Worm (Caenorhabditis elegans) whole organism, L2 larva: ENCODE measurements around the gene str-60.

Experiments used
- Y55F3AM.14 ChIP-seq: fragments of 200-800 bp; sonication (Bioruptor generic); optimal IDR thresholded peaks from 2 replicates; lab custom pipeline; 2018; ENCODE audit warnings: mild to moderate bottlenecking, missing genetic modification characterization, missing compliant biosample characterization
- ama-1 ChIP-seq: fragments of 150-350 bp; optimal IDR thresholded peaks from 2 replicates; lab custom pipeline; 2018; ENCODE audit warnings: inconsistent platforms
- ceh-82 ChIP-seq: fragments of 150-350 bp; optimal IDR thresholded peaks from 2 replicates; lab custom pipeline; 2014; ENCODE audit warnings: missing biosample characterization, missing genetic modification characterization
- fos-1 ChIP-seq: fragments of 150-350 bp; optimal IDR thresholded peaks from 2 replicates; lab custom pipeline; 2014; ENCODE audit warnings: missing biosample characterization, missing genetic modification characterization
- gmeb-1 ChIP-seq: fragments of 150-350 bp; optimal IDR thresholded peaks from 2 replicates; lab custom pipeline; 2014; ENCODE audit warnings: missing biosample characterization, missing genetic modification characterization
- nhr-11 ChIP-seq: fragments of 150-350 bp; optimal IDR thresholded peaks from 2 replicates; lab custom pipeline; 2014; ENCODE audit warnings: missing biosample characterization, missing genetic modification characterization
- nhr-25 ChIP-seq: fragments of 150-350 bp; sonication (generic microtip); optimal IDR thresholded peaks from 3 replicates; lab custom pipeline; 2014; ENCODE audit warnings: missing biosample characterization, missing genetic modification characterization
- skn-1 ChIP-seq: sonication (generic microtip); optimal IDR thresholded peaks from 2 replicates; lab custom pipeline; 2017; ENCODE audit warnings: missing biosample characterization, missing genetic modification characterization

DNA sequence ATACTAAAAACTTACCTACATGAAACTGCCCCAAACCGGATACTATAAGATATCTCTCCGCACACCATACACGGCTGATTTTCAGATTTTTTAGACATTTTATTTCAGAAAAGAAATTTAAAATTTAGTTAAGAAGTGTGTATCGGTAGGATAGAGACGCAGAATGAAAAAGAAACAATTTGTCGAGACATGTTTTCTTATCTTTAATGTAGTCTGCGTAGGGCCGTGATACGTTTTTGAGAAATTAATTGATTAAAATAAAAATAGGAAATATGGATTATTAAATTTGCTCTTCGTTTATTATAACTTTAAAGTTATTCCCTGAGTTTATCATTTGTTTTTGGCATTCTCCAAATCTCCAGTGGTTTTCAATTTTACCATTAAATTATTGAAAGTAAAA lies 26.5 kb downstream of the str-60 start, which contains the start of gene nhr-108:
- no peak for TF ChIP-seq ceh-82
- TF ChIP-seq gmeb-1 (tag; lab: Kevin White, UChicago) = no peak
- no peak for TF ChIP-seq Y55F3AM.14 (GFP tag; lab: Kevin White, UChicago)
- no peak for TF ChIP-seq fos-1
- no peak for TF ChIP-seq ama-1 (lab: Kevin White, UChicago)
- no peak for TF ChIP-seq skn-1 (tag; lab: Kevin White, UChicago)
- TF ChIP-seq nhr-25 (tag; lab: Kevin White, UChicago) = no peak
- no peak for TF ChIP-seq nhr-11
